Worm (Caenorhabditis elegans) whole organism, young adult: Measurements from ENCODE around the gene trcs-1.

Experiments used
- B0261.1 ChIP-seq: sonication (generic microtip); optimal IDR thresholded peaks from 2 replicates; lab custom pipeline; 2016; ENCODE audit warnings: mild to moderate bottlenecking, missing genetic modification characterization, moderate library complexity, missing compliant biosample characterization
- B0336.3 ChIP-seq: fragments of 200-800 bp; sonication (Bioruptor generic); IDR thresholded peaks from 2 replicates; pipeline ENCODE4 v1.3.6; 2022; ENCODE audit warnings: missing genetic modification characterization, missing compliant biosample characterization
- T07F8.4 ChIP-seq: sonication (generic microtip); optimal IDR thresholded peaks from 2 replicates; lab custom pipeline; 2016; ENCODE audit warnings: mild to moderate bottlenecking, missing genetic modification characterization, moderate library complexity, missing compliant biosample characterization
- Y56A3A.18 ChIP-seq: fragments of 200-800 bp; sonication (Bioruptor generic); IDR thresholded peaks from 2 replicates; pipeline ENCODE4 v1.3.6; 2022; ENCODE audit warnings: missing genetic modification reagents, missing genetic modification characterization, missing compliant biosample characterization
- Y67H2A.10 ChIP-seq: fragments of 200-800 bp; sonication (Bioruptor generic); conservative IDR thresholded peaks from 2 replicates; pipeline ENCODE4 v1.3.6; 2022; ENCODE audit warnings: missing genetic modification reagents, missing genetic modification characterization, missing compliant biosample characterization
- Y95B8A.8 ChIP-seq: fragments of 200-800 bp; sonication (Bioruptor generic); IDR thresholded peaks from 2 replicates; pipeline ENCODE4 v1.3.6; 2022; ENCODE audit warnings: missing genetic modification reagents, missing genetic modification characterization, missing compliant biosample characterization
- ama-1 ChIP-seq, 3 experiments: fragments of 150-350 bp in 1 of 3; sonication (generic microtip) in 2 of 3; optimal IDR thresholded peaks; 2 replicates each; lab custom pipeline; 2014 to 2018; ENCODE audit warnings: missing biosample characterization in 2 of 3, missing genetic modification characterization in 2 of 3, missing genetic modification reagents in 2 of 3
- aptf-2 ChIP-seq: fragments of 200-800 bp; sonication (Bioruptor generic); conservative IDR thresholded peaks from 2 replicates; pipeline ENCODE4 v1.3.6; 2022; ENCODE audit warnings: missing genetic modification reagents, missing genetic modification characterization, missing compliant biosample characterization
- aptf-3 ChIP-seq: fragments of 200-800 bp; sonication (Bioruptor generic); IDR thresholded peaks from 2 replicates; pipeline ENCODE4 v1.3.6; 2022; ENCODE audit warnings: missing genetic modification characterization, missing compliant biosample characterization
- athp-1 ChIP-seq: sonication (generic microtip); optimal IDR thresholded peaks from 2 replicates; lab custom pipeline; 2017; ENCODE audit warnings: mild to moderate bottlenecking, missing genetic modification characterization, missing compliant biosample characterization
- bed-1 ChIP-seq: fragments of 200-800 bp; sonication (Bioruptor generic); IDR thresholded peaks from 2 replicates; pipeline ENCODE4 v1.3.6; 2022; ENCODE audit warnings: missing genetic modification reagents, missing genetic modification characterization, missing compliant biosample characterization
- cebp-1 ChIP-seq, 2 experiments: fragments of 200-800 bp in 1 of 2; sonication (Bioruptor generic) in 1 of 2; sonication (generic microtip) in 1 of 2; IDR thresholded peaks in 1 of 2; optimal IDR thresholded peaks in 1 of 2; 2 replicates each; pipeline versions ENCODE4 v1.3.6 to Lab custom; 2017 to 2022; ENCODE audit warnings: missing compliant biosample characterization in 2 of 2, missing genetic modification characterization in 2 of 2, mild to moderate bottlenecking in 1 of 2, missing genetic modification reagents in 1 of 2, moderate library complexity in 1 of 2
- ceh-79 ChIP-seq: sonication (generic microtip); optimal IDR thresholded peaks from 2 replicates; lab custom pipeline; 2017; ENCODE audit warnings: mild to moderate bottlenecking, missing genetic modification characterization, missing compliant biosample characterization
- ceh-91 ChIP-seq: fragments of 200-800 bp; sonication (Bioruptor generic); IDR thresholded peaks from 2 replicates; pipeline ENCODE4 v1.3.6; 2022; ENCODE audit warnings: missing genetic modification reagents, missing genetic modification characterization, missing compliant biosample characterization
- chd-7 ChIP-seq: sonication (generic microtip); optimal IDR thresholded peaks from 2 replicates; lab custom pipeline; 2016; ENCODE audit warnings: mild to moderate bottlenecking, missing genetic modification characterization, moderate library complexity, missing compliant biosample characterization
- egl-44 ChIP-seq: fragments of 200-800 bp; sonication (Bioruptor generic); IDR thresholded peaks from 2 replicates; pipeline ENCODE4 v1.3.6; 2022; ENCODE audit warnings: missing genetic modification reagents, missing genetic modification characterization, missing compliant biosample characterization
- ets-4 ChIP-seq: fragments of 200-800 bp; sonication (Bioruptor generic); optimal IDR thresholded peaks from 2 replicates; lab custom pipeline; 2018; ENCODE audit warnings: mild to moderate bottlenecking, missing genetic modification characterization, missing compliant biosample characterization
- gei-17 ChIP-seq: fragments of 200-800 bp; sonication (Bioruptor generic); optimal IDR thresholded peaks from 2 replicates; lab custom pipeline; 2018; ENCODE audit warnings: mild to moderate bottlenecking, missing genetic modification characterization, missing compliant biosample characterization
- hmg-1.2 ChIP-seq: fragments of 200-800 bp; sonication (Bioruptor generic); IDR thresholded peaks from 2 replicates; pipeline ENCODE4 v1.3.6; 2022; ENCODE audit warnings: missing genetic modification reagents, missing genetic modification characterization, missing compliant biosample characterization
- let-526 ChIP-seq: fragments of 200-800 bp; sonication (Bioruptor generic); IDR thresholded peaks from 2 replicates; pipeline ENCODE4 v1.3.6; 2022; ENCODE audit warnings: missing genetic modification reagents, missing genetic modification characterization, missing compliant biosample characterization
- lin-40 ChIP-seq: sonication (generic microtip); optimal IDR thresholded peaks from 2 replicates; lab custom pipeline; 2016; ENCODE audit warnings: missing genetic modification characterization, mild to moderate bottlenecking, missing compliant biosample characterization, missing genotype, missing genetic modification reagents
- lin-54 ChIP-seq: fragments of 200-800 bp; sonication (Bioruptor generic); optimal IDR thresholded peaks from 2 replicates; lab custom pipeline; 2018; ENCODE audit warnings: mild to moderate bottlenecking, missing genetic modification characterization, missing compliant biosample characterization
- lir-1 ChIP-seq: fragments of 200-800 bp; sonication (Bioruptor generic); conservative IDR thresholded peaks from 2 replicates; pipeline ENCODE4 v1.3.6; 2022; ENCODE audit warnings: missing genetic modification reagents, missing genetic modification characterization, missing compliant biosample characterization
- madf-3 ChIP-seq: fragments of 200-800 bp; sonication (Bioruptor generic); IDR thresholded peaks from 2 replicates; pipeline ENCODE4 v1.3.6; 2022; ENCODE audit warnings: missing genetic modification reagents, missing genetic modification characterization, missing compliant biosample characterization
- nfya-1 ChIP-seq: sonication (generic microtip); optimal IDR thresholded peaks from 2 replicates; lab custom pipeline; 2017; ENCODE audit warnings: antibody characterized with exemption, missing compliant biosample characterization, missing genetic modification characterization, borderline replicate concordance; ENCODE audit not compliant: insufficient read depth
- nfyb-1 ChIP-seq: fragments of 200-800 bp; sonication (Bioruptor generic); IDR thresholded peaks from 2 replicates; pipeline ENCODE4 v1.3.6; 2022; ENCODE audit warnings: missing genetic modification reagents, missing genetic modification characterization, missing compliant biosample characterization
- nhr-179 ChIP-seq: sonication (generic microtip); optimal IDR thresholded peaks from 2 replicates; lab custom pipeline; 2016; ENCODE audit warnings: mild to moderate bottlenecking, missing genetic modification characterization, missing compliant biosample characterization
- nhr-80 ChIP-seq: sonication (generic microtip); optimal IDR thresholded peaks from 2 replicates; lab custom pipeline; 2016; ENCODE audit warnings: missing genetic modification characterization, missing compliant biosample characterization
- rec-8 ChIP-seq, 2 experiments: sonication (generic microtip); optimal IDR thresholded peaks; 2 replicates each; lab custom pipeline; 2016; ENCODE audit warnings: mild to moderate bottlenecking in 2 of 2, missing genetic modification characterization in 2 of 2, missing genetic modification reagents in 2 of 2, missing genotype in 2 of 2, missing biosample characterization in 1 of 2, missing compliant biosample characterization in 1 of 2, moderate library complexity in 1 of 2
- sea-2 ChIP-seq: fragments of 200-800 bp; sonication (Bioruptor generic); IDR thresholded peaks from 2 replicates; pipeline ENCODE4 v1.3.6; 2022; ENCODE audit warnings: missing genetic modification characterization, missing compliant biosample characterization
- snpc-3.4 ChIP-seq: sonication (generic microtip); optimal IDR thresholded peaks from 2 replicates; lab custom pipeline; 2017; ENCODE audit warnings: missing genetic modification characterization, mild to moderate bottlenecking, missing compliant biosample characterization, antibody characterized with exemption, moderate library complexity, missing genotype, missing genetic modification reagents
- snpc-4 ChIP-seq, 5 experiments: fragments of 150-350 bp in 1 of 5; sonication (generic microtip) in 4 of 5; optimal IDR thresholded peaks; 2 replicates each; lab custom pipeline; 2014 to 2018; ENCODE audit warnings: missing genetic modification characterization in 5 of 5, missing biosample characterization in 3 of 5, antibody characterized with exemption in 2 of 5, mild to moderate bottlenecking in 2 of 5, missing compliant biosample characterization in 2 of 5, missing genotype in 2 of 5, moderate library complexity in 2 of 5, missing genetic modification reagents in 1 of 5
- ztf-26 ChIP-seq: sonication (generic microtip); optimal IDR thresholded peaks from 2 replicates; lab custom pipeline; 2017; ENCODE audit warnings: missing genetic modification characterization, missing compliant biosample characterization
- ztf-3 ChIP-seq: fragments of 200-800 bp; sonication (Bioruptor generic); optimal IDR thresholded peaks from 2 replicates; lab custom pipeline; 2018; ENCODE audit warnings: mild to moderate bottlenecking, missing genetic modification characterization, missing compliant biosample characterization

Gene trcs-1

DNA sequence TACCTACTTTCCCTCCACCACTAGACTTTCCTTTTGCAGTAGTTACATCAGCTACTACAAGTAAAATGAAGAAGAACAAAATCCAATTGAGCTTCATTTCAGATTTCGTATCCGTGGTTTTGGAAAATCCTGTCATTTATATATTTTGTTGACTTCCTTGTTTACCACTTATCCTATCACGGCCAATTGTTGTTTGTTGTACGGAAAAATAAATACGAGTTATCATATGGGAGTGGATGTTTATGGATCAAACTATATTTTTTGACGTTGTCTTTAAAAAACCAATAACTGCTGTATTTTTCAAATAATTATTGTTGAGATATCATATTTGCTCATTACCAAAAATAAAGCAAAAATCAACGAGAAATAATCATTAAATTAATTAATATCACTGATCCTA lies 34.6 kb upstream of the trcs-1 start, which contains the start of gene W09C2.9:
Gene W09C2.9, minus strand, starts transcription at position 101 of the 400 bp plus-strand sequence.
- no peak for TF ChIP-seq nhr-179
- no peak for TF ChIP-seq cebp-1 (GFP tag; IDR thresholded peaks at IDR 0.05; lab: Robert Waterston, UW)
- TF ChIP-seq cebp-1 (tag; optimal IDR thresholded peaks at IDR 0.05; lab: Kevin White, UChicago): no peak
- TF ChIP-seq nfyb-1: no peak
- TF ChIP-seq gei-17 (GFP tag; lab: Kevin White, UChicago): no peak
- TF ChIP-seq ets-4: no peak
- no peak for TF ChIP-seq nfya-1 (tag; lab: Kevin White, UChicago)
- no peak for TF ChIP-seq aptf-2 (GFP tag; lab: Robert Waterston, UW)
- TF ChIP-seq bed-1 (GFP tag; lab: Robert Waterston, UW): no peak
- TF ChIP-seq let-526 (GFP tag; lab: Robert Waterston, UW): no peak
- no peak for TF ChIP-seq Y95B8A.8 (GFP tag; lab: Robert Waterston, UW)
- TF ChIP-seq athp-1: no peak
- no peak for TF ChIP-seq B0336.3 (GFP tag; lab: Robert Waterston, UW)
- TF ChIP-seq ama-1 (optimal IDR thresholded peaks at IDR 0.05; lab: Kevin White, UChicago): no peak
- no peak for TF ChIP-seq ama-1 (GFP tag; optimal IDR thresholded peaks at IDR 0.05; lab: Kevin White, UChicago)
- no peak for TF ChIP-seq ceh-91 (GFP tag; lab: Robert Waterston, UW)
- no peak for TF ChIP-seq egl-44 (GFP tag; lab: Robert Waterston, UW)
- TF ChIP-seq snpc-4 (GFP tag; optimal IDR thresholded peaks at IDR 0.05; lab: Kevin White, UChicago): no peak
- no peak for TF ChIP-seq snpc-4 (tag; optimal IDR thresholded peaks at IDR 0.05; lab: Kevin White, UChicago)
- TF ChIP-seq lir-1 (GFP tag; lab: Robert Waterston, UW): no peak
- TF ChIP-seq Y56A3A.18 (GFP tag; lab: Robert Waterston, UW): no peak
- TF ChIP-seq rec-8 (tag; optimal IDR thresholded peaks at IDR 0.05; lab: Kevin White, UChicago): no peak

DNA sequence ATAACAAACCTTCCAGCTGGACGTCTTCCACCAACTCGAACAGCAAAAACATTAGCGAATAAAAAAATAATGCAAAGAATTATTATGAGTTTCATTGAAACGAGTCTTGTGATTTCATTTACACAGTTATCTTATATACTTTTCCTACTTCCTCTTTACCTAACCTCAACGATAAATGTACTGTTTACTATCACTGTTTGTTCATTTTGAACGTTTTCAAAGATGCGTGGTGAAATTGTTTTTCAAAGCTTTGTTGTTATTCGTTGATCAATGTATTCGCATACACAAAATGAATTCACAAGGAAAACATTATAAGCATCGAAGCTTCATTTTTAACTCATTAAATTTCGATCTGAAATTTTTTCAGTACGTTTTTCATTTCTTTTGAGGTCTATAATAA lies 33.6 kb upstream of the trcs-1 start, which contains the start of gene W09C2.7:
Gene W09C2.7, minus strand, starts transcription at position 101 of the 400 bp plus-strand sequence.
- TF ChIP-seq lin-40 (tag; lab: Kevin White, UChicago) (no peak), hmg-1.2 (no peak), ztf-3 (GFP tag; lab: Kevin White, UChicago) (no peak), aptf-3 (GFP tag; lab: Robert Waterston, UW) (no peak), chd-7 (tag; lab: Kevin White, UChicago) (no peak), snpc-3.4 (no peak), lir-1 (GFP tag; lab: Robert Waterston, UW) (no peak), sea-2 (GFP tag; lab: Robert Waterston, UW) (no peak), nhr-80 (tag; lab: Kevin White, UChicago) (no peak)

ce11 chrIV:9618836-9619235 lies 30.2 kb upstream of the trcs-1 start:
- TF ChIP-seq ceh-79: no peak
- no peak for TF ChIP-seq Y67H2A.10 (GFP tag; lab: Robert Waterston, UW)
- no peak for TF ChIP-seq lin-54 (GFP tag; lab: Kevin White, UChicago)
- TF ChIP-seq T07F8.4: no peak
- TF ChIP-seq ztf-26 (tag; lab: Kevin White, UChicago): no peak
- no peak for TF ChIP-seq madf-3 (GFP tag; lab: Robert Waterston, UW)
- no peak for TF ChIP-seq B0261.1
